Worm (Caenorhabditis elegans): ENCODE results near the gene btb-19.

DNA sequence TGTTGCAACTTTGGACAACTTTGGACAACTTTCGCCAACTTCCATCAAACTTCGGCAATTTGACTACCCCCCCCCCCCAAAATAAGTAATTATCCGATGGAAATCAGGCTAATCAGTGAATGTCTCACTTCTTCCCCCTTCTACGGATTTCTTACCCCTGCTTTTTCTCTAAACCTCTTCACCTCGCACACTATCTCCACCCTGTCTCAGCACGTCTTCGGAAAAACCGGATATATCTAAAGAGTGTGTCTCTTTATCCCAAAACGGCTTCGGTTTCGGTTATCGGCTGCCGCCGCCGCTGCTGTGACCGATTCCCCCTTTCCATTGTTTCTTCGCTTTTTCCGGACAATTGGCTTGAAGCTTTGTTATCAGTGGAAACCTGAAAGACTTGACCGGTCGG, 45.9 kb upstream of the btb-19 start:
- TF ChIP-seq nhr-84 (tag; optimal IDR thresholded peaks at IDR 0.05) = no peak
- no peak for TF ChIP-seq nhr-71 (tag; optimal IDR thresholded peaks at IDR 0.05)
- no peak for TF ChIP-seq nhr-12 (tag; optimal IDR thresholded peaks at IDR 0.05)
- no peak for TF ChIP-seq aha-1 (tag; optimal IDR thresholded peaks at IDR 0.05)
- no peak for TF ChIP-seq nhr-77 (tag; optimal IDR thresholded peaks at IDR 0.05)
- TF ChIP-seq fkh-8 (tag; optimal IDR thresholded peaks at IDR 0.05) = no peak
- TF ChIP-seq sup-37 (GFP tag; optimal IDR thresholded peaks at IDR 0.05) = no peak

Data from whole organism, L1 larva.